Fruit fly (Drosophila melanogaster) whole organism, embryonic: ENCODE data around the gene Bhmt.

Experiments
- Ada2b ChIP-seq: fragments of 200-800 bp; sonication (Bioruptor generic); IDR thresholded peaks from 2 replicates; pipeline ENCODE4 v1.3.6; 2022; ENCODE audit warnings: missing biosample characterization, missing genetic modification characterization
- Antp ChIP-seq: fragments of 200-800 bp; sonication (Bioruptor generic); optimal IDR thresholded peaks from 3 replicates; lab custom pipeline; 2016; ENCODE audit warnings: missing biosample characterization, missing genetic modification characterization
- C15 ChIP-seq: fragments of 200-800 bp; sonication (Bioruptor generic); IDR thresholded peaks from 3 replicates; pipeline ENCODE4 v1.3.6; 2022; ENCODE audit warnings: missing biosample characterization, missing genetic modification characterization
- CG1024 ChIP-seq: fragments of 200-800 bp; sonication (Bioruptor generic); IDR thresholded peaks from 2 replicates; pipeline ENCODE4 v1.3.6; 2022; ENCODE audit warnings: missing biosample characterization, missing genetic modification characterization
- CG10543 ChIP-seq: fragments of 200-800 bp; sonication (Bioruptor generic); optimal IDR thresholded peaks from 3 replicates; lab custom pipeline; 2017; ENCODE audit warnings: missing biosample characterization, mild to moderate bottlenecking, missing genetic modification characterization, moderate library complexity
- CG11247 ChIP-seq: fragments of 200-800 bp; sonication (Bioruptor generic); IDR thresholded peaks from 2 replicates; pipeline ENCODE4 v1.3.6; 2022; ENCODE audit warnings: missing biosample characterization, missing genetic modification characterization
- CG34422 ChIP-seq: fragments of 200-800 bp; sonication (Bioruptor generic); IDR thresholded peaks from 3 replicates; pipeline ENCODE4 v1.3.6; 2022; ENCODE audit warnings: missing biosample characterization, missing genetic modification characterization
- CG4282 ChIP-seq: fragments of 200-800 bp; sonication (Bioruptor generic); optimal IDR thresholded peaks from 2 replicates; lab custom pipeline; 2016; ENCODE audit warnings: missing biosample characterization, missing genetic modification characterization
- CG6175 ChIP-seq: fragments of 200-800 bp; sonication (Bioruptor generic); IDR thresholded peaks from 3 replicates; pipeline ENCODE4 v1.3.6; 2022; ENCODE audit warnings: missing biosample characterization, missing genetic modification characterization
- CG6683 ChIP-seq: fragments of 200-800 bp; sonication (Bioruptor generic); optimal IDR thresholded peaks from 2 replicates; lab custom pipeline; 2017; ENCODE audit warnings: missing biosample characterization, mild to moderate bottlenecking, missing genetic modification characterization, missing genetic modification reagents
- CG9215 ChIP-seq: fragments of 200-800 bp; sonication (Bioruptor generic); IDR thresholded peaks from 2 replicates; pipeline ENCODE4 v1.3.6; 2022; ENCODE audit warnings: missing biosample characterization, missing genetic modification characterization
- Dref ChIP-seq: fragments of 200-800 bp; sonication (Bioruptor generic); IDR thresholded peaks from 2 replicates; pipeline ENCODE4 v1.3.6; 2022; ENCODE audit warnings: missing biosample characterization, missing genetic modification characterization
- HLH4C ChIP-seq: fragments of 200-800 bp; sonication (Bioruptor generic); IDR thresholded peaks from 3 replicates; pipeline ENCODE4 v1.3.6; 2022; ENCODE audit warnings: missing biosample characterization, missing genetic modification characterization; ENCODE audit not compliant: partially characterized antibody
- HmgZ ChIP-seq: fragments of 200-800 bp; sonication (Bioruptor generic); optimal IDR thresholded peaks from 2 replicates; lab custom pipeline; 2018; ENCODE audit warnings: missing biosample characterization, mild to moderate bottlenecking, missing genetic modification characterization
- Hmx ChIP-seq: fragments of 200-800 bp; sonication (Bioruptor generic); optimal IDR thresholded peaks from 2 replicates; lab custom pipeline; 2016; ENCODE audit warnings: missing biosample characterization, missing genetic modification characterization
- Hr78 ChIP-seq, 2 experiments: fragments of 200-800 bp in 1 of 2; fragments of >200 bp in 1 of 2; sonication (Bioruptor generic) in 1 of 2; optimal IDR thresholded peaks; 2 replicates each; lab custom pipeline; 2017 to 2019; ENCODE audit warnings: missing biosample characterization in 2 of 2, missing genetic modification characterization in 2 of 2, mild to moderate bottlenecking in 1 of 2, moderate library complexity in 1 of 2
- Lim3 ChIP-seq: fragments of 200-800 bp; sonication (Bioruptor generic); IDR thresholded peaks from 2 replicates; pipeline ENCODE4 v1.3.6; 2022; ENCODE audit warnings: missing biosample characterization, missing genetic modification characterization
- Med ChIP-seq: fragments of 200-800 bp; sonication (Bioruptor generic); peaks from one replicate; lab custom pipeline; 2016; ENCODE audit warnings: missing biosample characterization, missing genetic modification characterization, mild to moderate bottlenecking, inconsistent platforms, moderate library complexity
- Mes4 ChIP-seq: fragments of 200-800 bp; sonication (Bioruptor generic); optimal IDR thresholded peaks from 2 replicates; lab custom pipeline; 2016; ENCODE audit warnings: missing biosample characterization, missing genetic modification characterization
- Mrtf ChIP-seq: fragments of 200-800 bp; sonication (Bioruptor generic); IDR thresholded peaks from 3 replicates; pipeline ENCODE4 v1.3.6; 2022; ENCODE audit warnings: missing biosample characterization, missing genetic modification characterization
- Ravus ChIP-seq: fragments of 200-800 bp; sonication (Bioruptor generic); IDR thresholded peaks from 2 replicates; pipeline ENCODE4 v1.3.6; 2022; ENCODE audit warnings: missing biosample characterization, missing genetic modification characterization
- Six4 ChIP-seq: fragments of 200-800 bp; sonication (Bioruptor generic); optimal IDR thresholded peaks from 2 replicates; lab custom pipeline; 2016; ENCODE audit warnings: missing biosample characterization, missing genetic modification characterization
- abd-A ChIP-seq: fragments of 200-800 bp; sonication (Bioruptor generic); optimal IDR thresholded peaks from 3 replicates; lab custom pipeline; 2019; ENCODE audit warnings: missing biosample characterization, mild to moderate bottlenecking, missing genetic modification characterization, moderate library complexity
- az2 ChIP-seq: fragments of 200-800 bp; sonication (Bioruptor generic); optimal IDR thresholded peaks from 3 replicates; lab custom pipeline; 2016; ENCODE audit warnings: missing biosample characterization, missing genetic modification characterization
- bbx ChIP-seq: fragments of 200-800 bp; sonication (Bioruptor generic); IDR thresholded peaks from 2 replicates; pipeline ENCODE4 v1.3.6; 2022; ENCODE audit warnings: missing biosample characterization, missing genetic modification characterization; ENCODE audit not compliant: partially characterized antibody
- bowl ChIP-seq: fragments of 200-800 bp; sonication (Bioruptor generic); IDR thresholded peaks from 2 replicates; pipeline ENCODE4 v1.3.6; 2022; ENCODE audit warnings: missing biosample characterization, missing genetic modification characterization
- btn ChIP-seq: fragments of 200-800 bp; sonication (Bioruptor generic); optimal IDR thresholded peaks from 2 replicates; lab custom pipeline; 2016; ENCODE audit warnings: missing biosample characterization, missing genetic modification characterization
- cas ChIP-seq: fragments of 200-800 bp; sonication (Bioruptor generic); IDR thresholded peaks from 2 replicates; pipeline ENCODE4 v1.3.6; 2022; ENCODE audit warnings: missing biosample characterization, missing genetic modification characterization
- chinmo ChIP-seq: fragments of 200-800 bp; sonication (Bioruptor generic); IDR thresholded peaks from 4 replicates; pipeline ENCODE4 v1.3.6; 2022; ENCODE audit warnings: missing biosample characterization, missing genetic modification characterization; ENCODE audit not compliant: partially characterized antibody
- chm ChIP-seq: fragments of 200-800 bp; sonication (Bioruptor generic); IDR thresholded peaks from 2 replicates; pipeline ENCODE4 v1.3.6; 2022; ENCODE audit warnings: missing biosample characterization, missing genetic modification characterization
- dmrt99B ChIP-seq: fragments of 200-800 bp; sonication (Bioruptor generic); optimal IDR thresholded peaks from 2 replicates; lab custom pipeline; 2018; ENCODE audit warnings: missing biosample characterization, mild to moderate bottlenecking, missing genetic modification characterization, moderate library complexity
- emc ChIP-seq: fragments of 200-800 bp; sonication (Bioruptor generic); optimal IDR thresholded peaks from 2 replicates; lab custom pipeline; 2016; ENCODE audit warnings: missing biosample characterization, missing genetic modification characterization
- eve ChIP-seq, 2 experiments: fragments of >200 bp; optimal IDR thresholded peaks; 2 replicates each; lab custom pipeline; 2017; ENCODE audit warnings: missing biosample characterization in 2 of 2, missing genetic modification characterization in 2 of 2
- fd96Cb ChIP-seq: fragments of 200-800 bp; sonication (Bioruptor generic); optimal IDR thresholded peaks from 2 replicates; lab custom pipeline; 2018; ENCODE audit warnings: missing biosample characterization, mild to moderate bottlenecking, missing genetic modification characterization, moderate library complexity
- gcm2 ChIP-seq: fragments of 200-800 bp; sonication (Bioruptor generic); optimal IDR thresholded peaks from 2 replicates; lab custom pipeline; 2016; ENCODE audit warnings: missing biosample characterization, missing genetic modification characterization
- gt ChIP-seq: fragments of 200-800 bp; sonication (Bioruptor generic); IDR thresholded peaks from 2 replicates; pipeline ENCODE4 v1.3.6; 2022; ENCODE audit warnings: missing biosample characterization, missing genetic modification characterization
- inv ChIP-seq: fragments of 200-800 bp; sonication (Bioruptor generic); IDR thresholded peaks from 2 replicates; pipeline ENCODE4 v1.3.6; 2022; ENCODE audit warnings: missing biosample characterization, missing genetic modification characterization; ENCODE audit not compliant: partially characterized antibody
- lbe ChIP-seq: fragments of 200-800 bp; sonication (Bioruptor generic); optimal IDR thresholded peaks from 2 replicates; lab custom pipeline; 2016; ENCODE audit warnings: missing biosample characterization, mild to moderate bottlenecking, missing genetic modification characterization
- lola ChIP-seq, 3 experiments: fragments of >200 bp in 2 of 3; fragments of 200-800 bp in 1 of 3; sonication (Bioruptor generic) in 1 of 3; optimal IDR thresholded peaks; 2 replicates each; lab custom pipeline; 2017 to 2019; ENCODE audit warnings: missing biosample characterization in 3 of 3, missing genetic modification characterization in 3 of 3, mild to moderate bottlenecking in 1 of 3, moderate library complexity in 1 of 3
- pum ChIP-seq: fragments of 200-800 bp; sonication (Bioruptor generic); optimal IDR thresholded peaks from 2 replicates; lab custom pipeline; 2016; ENCODE audit warnings: missing biosample characterization, missing genetic modification characterization
- rib ChIP-seq: fragments of 200-800 bp; sonication (Bioruptor generic); IDR thresholded peaks from 2 replicates; pipeline ENCODE4 v1.3.6; 2022; ENCODE audit warnings: missing biosample characterization, missing genetic modification characterization
- sc ChIP-seq, 3 experiments: fragments of >200 bp in 2 of 3; fragments of 200-800 bp in 1 of 3; sonication (Bioruptor generic) in 1 of 3; optimal IDR thresholded peaks; 2 replicates in 2 of 3; 3 replicates in 1 of 3; lab custom pipeline; 2017; ENCODE audit warnings: mild to moderate bottlenecking in 1 of 3, missing biosample characterization in 1 of 3, missing genetic modification characterization in 1 of 3, missing genetic modification reagents in 1 of 3
- scrt ChIP-seq: fragments of 200-800 bp; sonication (Bioruptor generic); optimal IDR thresholded peaks from 2 replicates; lab custom pipeline; 2018; ENCODE audit warnings: missing biosample characterization, mild to moderate bottlenecking, missing genetic modification characterization, moderate library complexity
- sna ChIP-seq: fragments of 200-800 bp; sonication (Bioruptor generic); IDR thresholded peaks from 2 replicates; pipeline ENCODE4 v1.3.6; 2022; ENCODE audit warnings: missing biosample characterization, missing genetic modification characterization; ENCODE audit not compliant: partially characterized antibody
- sqz ChIP-seq: fragments of 200-800 bp; sonication (Bioruptor generic); optimal IDR thresholded peaks from 3 replicates; lab custom pipeline; 2018; ENCODE audit warnings: missing biosample characterization, mild to moderate bottlenecking, missing genetic modification characterization
- ssp ChIP-seq: fragments of 200-800 bp; sonication (Bioruptor generic); IDR thresholded peaks from 2 replicates; pipeline ENCODE4 v1.3.6; 2022; ENCODE audit warnings: missing biosample characterization, missing genetic modification characterization
- stwl ChIP-seq: fragments of 200-800 bp; sonication (Bioruptor generic); optimal IDR thresholded peaks from 3 replicates; lab custom pipeline; 2018; ENCODE audit warnings: missing biosample characterization, mild to moderate bottlenecking, missing genetic modification characterization, moderate library complexity
- twi ChIP-seq: fragments of 200-800 bp; optimal IDR thresholded peaks from 2 replicates; lab custom pipeline; 2019; ENCODE audit warnings: missing biosample characterization, mild to moderate bottlenecking, missing genetic modification characterization, moderate library complexity
- unc-4 ChIP-seq: fragments of 200-800 bp; sonication (Bioruptor generic); IDR thresholded peaks from 2 replicates; pipeline ENCODE4 v1.3.6; 2022; ENCODE audit warnings: missing biosample characterization, missing genetic modification characterization; ENCODE audit not compliant: partially characterized antibody
- zen2 ChIP-seq: fragments of 200-800 bp; sonication (Bioruptor generic); IDR thresholded peaks from 3 replicates; pipeline ENCODE4 v1.3.6; 2022; ENCODE audit warnings: missing biosample characterization, missing genetic modification characterization; ENCODE audit not compliant: partially characterized antibody

Bhmt gene

DNA sequence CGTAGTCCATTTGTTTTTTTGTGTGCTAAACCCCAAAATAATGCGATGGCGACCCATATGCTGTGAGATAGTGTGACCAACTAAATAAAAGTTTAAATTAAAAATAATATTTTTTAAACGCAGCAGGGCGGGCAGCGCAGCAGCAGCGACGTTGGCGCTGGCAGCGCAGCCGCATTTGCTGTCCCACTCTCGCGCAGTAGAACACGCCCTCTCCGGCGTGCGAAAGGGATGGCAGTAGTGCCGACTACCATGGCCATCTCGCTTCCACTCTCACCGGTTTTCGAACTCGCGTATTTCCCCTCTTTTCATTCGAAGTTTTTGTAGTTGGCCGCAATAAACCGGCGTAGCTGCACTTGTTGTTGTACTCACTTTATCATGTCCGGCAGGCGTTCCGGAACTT lies 21.1 kb downstream of the Bhmt start (continued):
- TF ChIP-seq Mes4 (no peak), ssp (GFP tag; lab: Robert Waterston, UW) (no peak), CG6175 (GFP tag; lab: Robert Waterston, UW) (no peak), chm (GFP tag; lab: Robert Waterston, UW) (peak; percentile 58; the same call in 1 of the 2 replicates), eve (GFP tag; optimal IDR thresholded peaks at IDR 0.05; lab: Kevin White, UChicago) (no peak), CG9215 (GFP tag; lab: Robert Waterston, UW) (no peak), lbe (no peak), lola (GFP tag; optimal IDR thresholded peaks at IDR 0.05; lab: Kevin White, UChicago) (no peak), sc (optimal IDR thresholded peaks at IDR 0.05; lab: Kevin White, UChicago) (no peak), sc (GFP tag; optimal IDR thresholded peaks at IDR 0.05; lab: Kevin White, UChicago) (no peak), Ada2b (GFP tag; lab: Robert Waterston, UW) (no peak), HmgZ (tag; lab: Kevin White, UChicago) (peak; percentile 38), C15 (GFP tag; lab: Robert Waterston, UW) (no peak), zen2 (GFP tag; lab: Robert Waterston, UW) (no peak), btn (GFP tag; lab: Kevin White, UChicago) (no peak), CG10543 (no peak), CG34422 (GFP tag; lab: Robert Waterston, UW) (peak; percentile 74; the same call in 1 of the 3 replicates), pum (GFP tag; lab: Kevin White, UChicago) (no peak), CG1024 (no peak), HLH4C (no peak), CG4282 (GFP tag; lab: Kevin White, UChicago) (no peak), chinmo (GFP tag; lab: Robert Waterston, UW) (peak; percentile 91; the same call in 2 of the 4 replicates), bowl (GFP tag; lab: Robert Waterston, UW) (peak; percentile 45; the same call in 1 of the 2 replicates), abd-A (tag; lab: Kevin White, UChicago) (peak; percentile 12), Hmx (no peak), Dref (GFP tag; lab: Robert Waterston, UW) (no peak), Med (GFP tag; lab: Kevin White, UChicago) (no peak), gcm2 (GFP tag; lab: Kevin White, UChicago) (no peak), Ravus (no peak), sna (GFP tag; lab: Robert Waterston, UW) (peak; percentile 32; the same call in 1 of the 2 replicates), gt (GFP tag; lab: Robert Waterston, UW) (no peak), stwl (peak; percentile 61), unc-4 (no peak), Lim3 (GFP tag; lab: Robert Waterston, UW) (no peak), twi (tag; lab: Kevin White, UChicago) (peak; percentile 9), Hr78 (GFP tag; optimal IDR thresholded peaks at IDR 0.05; lab: Kevin White, UChicago) (no peak), Antp (GFP tag; lab: Kevin White, UChicago) (no peak), cas (no peak), emc (GFP tag; lab: Kevin White, UChicago) (no peak), Mrtf (GFP tag; lab: Robert Waterston, UW) (no peak), CG11247 (GFP tag; lab: Robert Waterston, UW) (peak; percentile 36; the same call in 1 of the 2 replicates), scrt (no peak), CG6683 (GFP tag; lab: Kevin White, UChicago) (no peak), sqz (GFP tag; lab: Kevin White, UChicago) (no peak), inv (GFP tag; lab: Robert Waterston, UW) (peak; percentile 27; the same call in 1 of the 2 replicates), Six4 (GFP tag; lab: Kevin White, UChicago) (no peak), az2 (no peak), rib (GFP tag; lab: Robert Waterston, UW) (peak; percentile 48; the same call in 1 of the 2 replicates), dmrt99B (no peak), bbx (GFP tag; lab: Robert Waterston, UW) (peak; percentile 34; the same call in 1 of the 2 replicates), fd96Cb (no peak)
